Worm (Caenorhabditis elegans) whole organism, L1 larva: ENCODE data around the gene F49E12.10.

ENCODE experiments used
- C04F5.9 ChIP-seq: sonication (generic microtip); optimal IDR thresholded peaks from 2 replicates; lab custom pipeline; 2016; ENCODE audit warnings: missing genetic modification characterization, missing compliant biosample characterization
- F16B12.6 ChIP-seq: fragments of 150-350 bp; optimal IDR thresholded peaks from 2 replicates; lab custom pipeline; 2014; ENCODE audit warnings: missing biosample characterization, missing genetic modification characterization
- alr-1 ChIP-seq: fragments of 200-800 bp; sonication (Bioruptor generic); optimal IDR thresholded peaks from 2 replicates; lab custom pipeline; 2018; ENCODE audit warnings: borderline replicate concordance, mild to moderate bottlenecking, missing genetic modification characterization, missing compliant biosample characterization
- ama-1 ChIP-seq: fragments of 150-350 bp; optimal IDR thresholded peaks from 2 replicates; lab custom pipeline; 2014
- blmp-1 ChIP-seq: fragments of 150-350 bp; optimal IDR thresholded peaks from 2 replicates; lab custom pipeline; 2014; ENCODE audit warnings: missing biosample characterization, missing genetic modification characterization
- ceh-63 ChIP-seq: fragments of 200-800 bp; sonication (Bioruptor generic); optimal IDR thresholded peaks from 2 replicates; lab custom pipeline; 2018; ENCODE audit warnings: mild to moderate bottlenecking, missing genetic modification characterization, missing compliant biosample characterization
- ceh-8 ChIP-seq: fragments of 200-800 bp; sonication (Bioruptor generic); optimal IDR thresholded peaks from 2 replicates; lab custom pipeline; 2018; ENCODE audit warnings: mild to moderate bottlenecking, missing genetic modification characterization, moderate library complexity, missing compliant biosample characterization
- ceh-82 ChIP-seq, 3 experiments: fragments of 150-350 bp in 1 of 3; sonication (generic microtip) in 2 of 3; optimal IDR thresholded peaks; 2 replicates each; lab custom pipeline; 2014 to 2017; ENCODE audit warnings: missing biosample characterization in 3 of 3, missing genetic modification characterization in 3 of 3
- ceh-88 ChIP-seq: fragments of 200-800 bp; sonication (Bioruptor generic); IDR thresholded peaks from 2 replicates; pipeline ENCODE4 v1.3.6; 2022; ENCODE audit warnings: missing genetic modification characterization, missing compliant biosample characterization
- ces-1 ChIP-seq: fragments of 150-350 bp; optimal IDR thresholded peaks from 2 replicates; lab custom pipeline; 2014; ENCODE audit warnings: missing biosample characterization, missing genetic modification reagents, missing genetic modification characterization
- efl-1 ChIP-seq, 4 experiments: fragments of 150-350 bp; optimal IDR thresholded peaks in 3 of 4; peaks in 1 of 4; 1 replicate in 1 of 4; 2 replicates in 3 of 4; lab custom pipeline; 2014; ENCODE audit warnings: missing biosample characterization in 2 of 4, missing genetic modification characterization in 2 of 4, missing genetic modification reagents in 2 of 4
- egl-13 ChIP-seq: sonication (generic microtip); optimal IDR thresholded peaks from 2 replicates; lab custom pipeline; 2016; ENCODE audit warnings: missing genotype, missing genetic modification reagents, missing genetic modification characterization, missing compliant biosample characterization
- egl-27 ChIP-seq, 2 experiments: fragments of 150-350 bp in 1 of 2; sonication (generic microtip); optimal IDR thresholded peaks; 3 replicates each; lab custom pipeline; 2017 to 2018; ENCODE audit warnings: missing biosample characterization in 2 of 2, missing genetic modification characterization in 2 of 2, missing genetic modification reagents in 2 of 2
- elt-2 ChIP-seq: sonication (generic microtip); optimal IDR thresholded peaks from 2 replicates; lab custom pipeline; 2016; ENCODE audit warnings: missing genetic modification characterization, mild to moderate bottlenecking, inconsistent platforms, missing compliant biosample characterization, missing genetic modification reagents
- elt-3 ChIP-seq, 6 experiments: fragments of 150-350 bp in 1 of 6; sonication (generic microtip); optimal IDR thresholded peaks; 2 replicates each; lab custom pipeline; 2017 to 2018; ENCODE audit warnings: missing biosample characterization in 6 of 6, missing genetic modification characterization in 6 of 6, inconsistent platforms in 1 of 6
- fkh-10 ChIP-seq: sonication (generic microtip); optimal IDR thresholded peaks from 2 replicates; lab custom pipeline; 2017; ENCODE audit warnings: missing biosample characterization, missing genetic modification reagents, missing genetic modification characterization
- fos-1 ChIP-seq: fragments of 150-350 bp; optimal IDR thresholded peaks from 2 replicates; lab custom pipeline; 2014; ENCODE audit warnings: missing biosample characterization, missing genetic modification characterization
- grh-1 ChIP-seq: fragments of 200-800 bp; sonication (Bioruptor generic); IDR thresholded peaks from 2 replicates; pipeline ENCODE4 v1.3.6; 2022; ENCODE audit warnings: missing genetic modification reagents, missing genetic modification characterization, missing compliant biosample characterization
- hpl-2 ChIP-seq: fragments of 150-350 bp; optimal IDR thresholded peaks from 2 replicates; lab custom pipeline; 2014; ENCODE audit warnings: missing biosample characterization, missing genetic modification reagents, missing genetic modification characterization
- isw-1 ChIP-seq: fragments of 200-800 bp; sonication (Bioruptor generic); IDR thresholded peaks from 2 replicates; pipeline ENCODE4 v1.3.6; 2022; ENCODE audit warnings: missing genetic modification characterization, missing compliant biosample characterization
- jun-1 ChIP-seq: fragments of 150-350 bp; optimal IDR thresholded peaks from 2 replicates; lab custom pipeline; 2014; ENCODE audit warnings: missing biosample characterization, missing genetic modification reagents, missing genetic modification characterization
- lin-14 ChIP-seq: fragments of 200-800 bp; sonication (Bioruptor generic); optimal IDR thresholded peaks from 2 replicates; lab custom pipeline; 2018; ENCODE audit warnings: mild to moderate bottlenecking, missing genetic modification characterization, moderate library complexity, missing compliant biosample characterization
- lin-35 ChIP-seq, 2 experiments: fragments of 150-350 bp; optimal IDR thresholded peaks; 2 replicates each; lab custom pipeline; 2014; ENCODE audit warnings: missing biosample characterization in 2 of 2, missing genetic modification characterization in 2 of 2, missing genetic modification reagents in 2 of 2
- lir-3 ChIP-seq: sonication (generic microtip); optimal IDR thresholded peaks from 2 replicates; lab custom pipeline; 2016; ENCODE audit warnings: mild to moderate bottlenecking, missing genetic modification characterization, moderate library complexity, missing compliant biosample characterization; ENCODE audit not compliant: poor library complexity
- lsy-2 ChIP-seq, 2 experiments: fragments of 150-350 bp; optimal IDR thresholded peaks; 2 replicates each; lab custom pipeline; 2014; ENCODE audit warnings: missing biosample characterization in 2 of 2, missing genetic modification characterization in 2 of 2
- mab-9 ChIP-seq: fragments of 200-800 bp; sonication (Bioruptor generic); IDR thresholded peaks from 2 replicates; pipeline ENCODE4 v1.3.6; 2022; ENCODE audit warnings: missing genetic modification reagents, missing genetic modification characterization, missing compliant biosample characterization
- nhr-12 ChIP-seq: sonication (generic microtip); optimal IDR thresholded peaks from 2 replicates; lab custom pipeline; 2017; ENCODE audit warnings: missing biosample characterization, missing genetic modification characterization
- nhr-20 ChIP-seq: sonication (generic microtip); optimal IDR thresholded peaks from 2 replicates; lab custom pipeline; 2016; ENCODE audit warnings: mild to moderate bottlenecking, missing genetic modification characterization, missing compliant biosample characterization
- nhr-71 ChIP-seq: sonication (generic microtip); optimal IDR thresholded peaks from 2 replicates; lab custom pipeline; 2016; ENCODE audit warnings: mild to moderate bottlenecking, missing genetic modification characterization, moderate library complexity, missing compliant biosample characterization
- nhr-84 ChIP-seq: sonication (generic microtip); optimal IDR thresholded peaks from 2 replicates; lab custom pipeline; 2017; ENCODE audit warnings: missing biosample characterization, missing genetic modification characterization
- nhr-90 ChIP-seq: sonication (generic microtip); optimal IDR thresholded peaks from 2 replicates; lab custom pipeline; 2016; ENCODE audit warnings: mild to moderate bottlenecking, missing genetic modification characterization, missing compliant biosample characterization; ENCODE audit not compliant: poor library complexity
- pax-3 ChIP-seq: fragments of 200-800 bp; sonication (Bioruptor generic); optimal IDR thresholded peaks from 2 replicates; lab custom pipeline; 2018; ENCODE audit warnings: mild to moderate bottlenecking, missing genetic modification characterization, moderate library complexity, missing compliant biosample characterization
- pqm-1 ChIP-seq: sonication (generic microtip); optimal IDR thresholded peaks from 3 replicates; lab custom pipeline; 2017; ENCODE audit warnings: missing biosample characterization, missing genetic modification characterization
- snpc-4 ChIP-seq: fragments of 150-350 bp; optimal IDR thresholded peaks from 2 replicates; lab custom pipeline; 2014; ENCODE audit warnings: missing biosample characterization, missing genetic modification characterization
- swsn-7 ChIP-seq: sonication (generic microtip); optimal IDR thresholded peaks from 2 replicates; lab custom pipeline; 2016; ENCODE audit warnings: missing genetic modification characterization, missing compliant biosample characterization
- tlp-1 ChIP-seq: fragments of 150-350 bp; optimal IDR thresholded peaks from 2 replicates; lab custom pipeline; 2014; ENCODE audit warnings: missing biosample characterization, missing genetic modification characterization
- unc-130 ChIP-seq: fragments of 150-350 bp; optimal IDR thresholded peaks from 2 replicates; lab custom pipeline; 2017; ENCODE audit warnings: missing biosample characterization, missing genetic modification characterization, inconsistent platforms
- unc-98 ChIP-seq: fragments of 200-800 bp; sonication (Bioruptor generic); IDR thresholded peaks from 2 replicates; pipeline ENCODE4 v1.3.6; 2022; ENCODE audit warnings: missing genetic modification characterization, missing compliant biosample characterization
- xbp-1 ChIP-seq: sonication (generic microtip); optimal IDR thresholded peaks from 2 replicates; lab custom pipeline; 2016; ENCODE audit warnings: missing genetic modification characterization, missing compliant biosample characterization
- zip-4 ChIP-seq: fragments of 200-800 bp; sonication (Bioruptor generic); optimal IDR thresholded peaks from 2 replicates; lab custom pipeline; 2018; ENCODE audit warnings: mild to moderate bottlenecking, missing genetic modification characterization, moderate library complexity, missing compliant biosample characterization
- ztf-11 ChIP-seq, 2 experiments: sonication (generic microtip); optimal IDR thresholded peaks; 2 replicates each; lab custom pipeline; 2016 to 2017; ENCODE audit warnings: missing genetic modification characterization in 2 of 2, missing biosample characterization in 1 of 2, missing compliant biosample characterization in 1 of 2
- ztf-4 ChIP-seq: fragments of 150-350 bp; optimal IDR thresholded peaks from 2 replicates; lab custom pipeline; 2014; ENCODE audit warnings: missing biosample characterization, missing genetic modification characterization

Gene F49E12.10

DNA sequence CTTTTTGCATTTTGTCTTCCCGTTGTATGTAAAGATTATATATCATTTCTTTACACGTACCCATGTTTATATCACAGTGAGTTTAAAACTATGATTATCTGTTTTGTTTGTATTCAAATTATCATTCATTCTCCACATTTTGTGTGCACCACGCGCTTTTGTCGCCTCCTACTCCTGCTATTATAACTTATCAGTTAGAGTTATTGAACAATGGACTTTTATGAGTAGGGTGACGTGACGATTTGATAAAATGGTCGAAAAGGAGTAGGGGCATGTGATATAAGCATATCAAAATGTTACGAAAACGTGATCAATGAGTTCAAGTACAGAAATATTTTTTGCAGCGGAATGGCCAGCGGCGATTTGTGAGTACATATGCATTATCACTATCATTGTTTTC is 8.0 kb upstream of the F49E12.10 start (continued):
- no peak for TF ChIP-seq xbp-1 (tag; lab: Kevin White, UChicago)
- no peak for TF ChIP-seq lir-3 (tag; lab: Kevin White, UChicago)
- TF ChIP-seq ceh-63 (GFP tag; lab: Kevin White, UChicago) = no peak
- peak; percentile 78 for TF ChIP-seq nhr-20
- peak; percentile 2 for TF ChIP-seq tlp-1 (tag; lab: Kevin White, UChicago)
- TF ChIP-seq alr-1 (tag; lab: Kevin White, UChicago) = no peak
- peak in 1 of 2 experiments; percentile 29 for TF ChIP-seq lsy-2 (tag; optimal IDR thresholded peaks at IDR 0.05; lab: Kevin White, UChicago)
- TF ChIP-seq elt-2 (tag; lab: Kevin White, UChicago) = peak; percentile 99
- no peak for TF ChIP-seq egl-27 (tag; optimal IDR thresholded peaks at IDR 0.05; lab: Kevin White, UChicago)
- TF ChIP-seq unc-130 (tag; lab: Kevin White, UChicago) = no peak
- no peak for TF ChIP-seq fos-1 (tag; lab: Kevin White, UChicago)
- no peak for TF ChIP-seq grh-1 (GFP tag; lab: Robert Waterston, UW)
- TF ChIP-seq mab-9 (GFP tag; lab: Robert Waterston, UW) = no peak
- no peak for TF ChIP-seq zip-4 (GFP tag; lab: Kevin White, UChicago)
- peak in 1 of 2 experiments; percentile 61 for TF ChIP-seq lin-35 (GFP tag; optimal IDR thresholded peaks at IDR 0.05; lab: Kevin White, UChicago)
- no peak for TF ChIP-seq nhr-12
- no peak for TF ChIP-seq ztf-4 (tag; lab: Kevin White, UChicago)
- TF ChIP-seq nhr-84 = no peak
- no peak for TF ChIP-seq efl-1 (optimal IDR thresholded peaks at IDR 0.05; lab: Kevin White, UChicago)
- TF ChIP-seq efl-1 (GFP tag; optimal IDR thresholded peaks at IDR 0.05 in 1 of 2; lab: Kevin White, UChicago) = no peak
- no peak for TF ChIP-seq elt-3 (tag; optimal IDR thresholded peaks at IDR 0.05; lab: Kevin White, UChicago)
- peak; percentile 74 for TF ChIP-seq jun-1 (tag; lab: Kevin White, UChicago)
- TF ChIP-seq lin-14 = peak; percentile 33

ce11 chrII:8384344-8384743 is 6.5 kb upstream of the F49E12.10 start:
- TF ChIP-seq elt-3 (tag; optimal IDR thresholded peaks at IDR 0.05; lab: Kevin White, UChicago) (no peak), nhr-90 (tag; lab: Kevin White, UChicago) (no peak), lsy-2 (tag; optimal IDR thresholded peaks at IDR 0.05; lab: Kevin White, UChicago) (no peak), isw-1 (GFP tag; lab: Robert Waterston, UW) (no peak), F16B12.6 (tag; lab: Kevin White, UChicago) (no peak), ceh-88 (GFP tag; lab: Robert Waterston, UW) (no peak), ztf-11 (tag; optimal IDR thresholded peaks at IDR 0.05; lab: Kevin White, UChicago) (no peak), snpc-4 (no peak), nhr-20 (peak; percentile 33), fkh-10 (GFP tag; lab: Kevin White, UChicago) (no peak), ztf-4 (tag; lab: Kevin White, UChicago) (no peak), nhr-71 (tag; lab: Kevin White, UChicago) (no peak), nhr-12 (no peak), hpl-2 (GFP tag; lab: Kevin White, UChicago) (no peak), mab-9 (GFP tag; lab: Robert Waterston, UW) (no peak), blmp-1 (tag; lab: Kevin White, UChicago) (no peak), elt-2 (tag; lab: Kevin White, UChicago) (peak; percentile 62), jun-1 (tag; lab: Kevin White, UChicago) (no peak), pqm-1 (tag; lab: Kevin White, UChicago) (peak; percentile 67), tlp-1 (tag; lab: Kevin White, UChicago) (no peak), alr-1 (tag; lab: Kevin White, UChicago) (no peak)
- TF ChIP-seq, all 84 proteins: peak for 3

- TF ChIP-seq jun-1 (tag; lab: Kevin White, UChicago) (no peak), elt-2 (tag; lab: Kevin White, UChicago) (peak; percentile 17), lsy-2 (tag; optimal IDR thresholded peaks at IDR 0.05; lab: Kevin White, UChicago) (peak in 1 of 2 experiments; percentile 23)
These were observed 5.3 kb upstream of the F49E12.10 start for ce11 chrII:8385561-8385960.

DNA sequence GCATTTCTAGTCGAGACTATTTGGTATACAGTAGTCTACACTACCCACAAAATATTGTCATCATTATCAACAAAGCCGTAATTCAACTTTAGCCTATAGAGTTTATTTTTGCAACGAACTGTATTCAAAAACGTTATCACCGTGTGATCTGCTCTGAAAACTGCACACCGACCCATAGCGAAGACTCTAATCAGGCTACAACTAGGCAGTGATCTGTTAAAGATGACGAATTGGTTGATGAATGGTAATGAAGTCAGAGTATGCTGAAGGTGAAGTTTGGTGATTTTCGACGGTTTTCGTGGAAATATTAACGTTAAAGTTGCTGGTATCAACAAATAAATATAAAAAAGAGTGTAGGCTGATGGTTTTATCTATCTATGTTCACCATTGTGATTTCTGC is 4.0 kb upstream of the F49E12.10 start:
- TF ChIP-seq efl-1 (optimal IDR thresholded peaks at IDR 0.05; lab: Kevin White, UChicago) (no peak), efl-1 (GFP tag; optimal IDR thresholded peaks at IDR 0.05 in 1 of 2; lab: Kevin White, UChicago) (no peak), ceh-82 (tag; optimal IDR thresholded peaks at IDR 0.05; lab: Kevin White, UChicago) (no peak), nhr-71 (tag; lab: Kevin White, UChicago) (no peak), C04F5.9 (no peak), ama-1 (no peak), elt-2 (tag; lab: Kevin White, UChicago) (peak; percentile 64), nhr-20 (peak; percentile 0), zip-4 (GFP tag; lab: Kevin White, UChicago) (no peak), swsn-7 (tag; lab: Kevin White, UChicago) (no peak), ceh-8 (GFP tag; lab: Kevin White, UChicago) (no peak), fos-1 (tag; lab: Kevin White, UChicago) (no peak), hpl-2 (GFP tag; lab: Kevin White, UChicago) (no peak), xbp-1 (tag; lab: Kevin White, UChicago) (no peak), elt-3 (tag; optimal IDR thresholded peaks at IDR 0.05; lab: Kevin White, UChicago) (no peak), unc-98 (GFP tag; lab: Robert Waterston, UW) (no peak), pqm-1 (tag; lab: Kevin White, UChicago) (peak; percentile 13), pax-3 (tag; lab: Kevin White, UChicago) (no peak), egl-13 (no peak), ces-1 (GFP tag; lab: Kevin White, UChicago) (no peak)
